Fruit fly (Drosophila melanogaster) whole organism, adult: ENCODE results near the gene mthl2.

Experiments
- CG11617 ChIP-seq: fragments of 200-800 bp; sonication (Bioruptor generic); optimal IDR thresholded peaks from 2 replicates; lab custom pipeline; 2017; ENCODE audit warnings: mild to moderate bottlenecking, missing biosample characterization, missing genetic modification reagents, missing genetic modification characterization
- CG12768 ChIP-seq: fragments of 200-800 bp; sonication (Bioruptor generic); optimal IDR thresholded peaks from 2 replicates; lab custom pipeline; 2017; ENCODE audit warnings: missing biosample characterization, missing genetic modification characterization, mild to moderate bottlenecking, moderate library complexity, missing genetic modification reagents
- CG14711 ChIP-seq: fragments of 200-800 bp; sonication (Bioruptor generic); optimal IDR thresholded peaks from 2 replicates; lab custom pipeline; 2018; ENCODE audit warnings: missing biosample characterization, mild to moderate bottlenecking, missing genetic modification characterization, moderate library complexity
- CG1620 ChIP-seq: fragments of 200-800 bp; sonication (Bioruptor generic); optimal IDR thresholded peaks from 2 replicates; lab custom pipeline; 2016; ENCODE audit warnings: missing biosample characterization, missing genetic modification characterization
- CG33017 ChIP-seq: fragments of 200-800 bp; sonication (Bioruptor generic); optimal IDR thresholded peaks from 2 replicates; lab custom pipeline; 2018; ENCODE audit warnings: missing biosample characterization, mild to moderate bottlenecking, missing genetic modification characterization, moderate library complexity
- CG5204 ChIP-seq: fragments of 200-800 bp; sonication (Bioruptor generic); optimal IDR thresholded peaks from 2 replicates; lab custom pipeline; 2016; ENCODE audit warnings: missing biosample characterization, missing genetic modification characterization
- CG7045 ChIP-seq: fragments of 200-800 bp; sonication (Bioruptor generic); optimal IDR thresholded peaks from 2 replicates; lab custom pipeline; 2017; ENCODE audit warnings: missing biosample characterization, mild to moderate bottlenecking, missing genetic modification characterization
- CG7101 ChIP-seq: fragments of 200-800 bp; sonication (Bioruptor generic); optimal IDR thresholded peaks from 2 replicates; lab custom pipeline; 2018; ENCODE audit warnings: missing biosample characterization, mild to moderate bottlenecking, missing genetic modification characterization, moderate library complexity
- Clk ChIP-seq: fragments of 200-800 bp; sonication (Bioruptor generic); optimal IDR thresholded peaks from 2 replicates; lab custom pipeline; 2017; ENCODE audit warnings: missing biosample characterization, missing genetic modification characterization
- Crg-1 ChIP-seq: fragments of 200-800 bp; sonication (Bioruptor generic); optimal IDR thresholded peaks from 2 replicates; lab custom pipeline; 2016; ENCODE audit warnings: missing biosample characterization, missing genetic modification characterization
- Hr96 ChIP-seq: fragments of 200-800 bp; sonication (Bioruptor generic); optimal IDR thresholded peaks from 2 replicates; lab custom pipeline; 2016; ENCODE audit warnings: missing biosample characterization, missing genetic modification characterization
- Mnt ChIP-seq: fragments of 200-800 bp; sonication (Bioruptor generic); optimal IDR thresholded peaks from 2 replicates; lab custom pipeline; 2016; ENCODE audit warnings: missing biosample characterization, mild to moderate bottlenecking, missing genetic modification characterization
- bab1 ChIP-seq: fragments of 200-800 bp; sonication (Bioruptor generic); optimal IDR thresholded peaks from 3 replicates; lab custom pipeline; 2019; ENCODE audit warnings: missing biosample characterization, mild to moderate bottlenecking, missing genetic modification characterization, moderate library complexity
- cic ChIP-seq: fragments of 200-800 bp; sonication (Bioruptor generic); optimal IDR thresholded peaks from 2 replicates; lab custom pipeline; 2017; ENCODE audit warnings: missing biosample characterization, mild to moderate bottlenecking, missing genetic modification characterization, moderate library complexity
- cnc ChIP-seq, 2 experiments: fragments of >200 bp; optimal IDR thresholded peaks; 2 replicates each; lab custom pipeline; 2017
- kay ChIP-seq: fragments of 200-800 bp; sonication (Bioruptor generic); peaks from one replicate; lab custom pipeline; 2016; ENCODE audit warnings: missing biosample characterization, missing genetic modification characterization, borderline replicate concordance
- ovo ChIP-seq: fragments of 200-800 bp; sonication (Bioruptor generic); optimal IDR thresholded peaks from 2 replicates; lab custom pipeline; 2016; ENCODE audit warnings: missing biosample characterization, missing genetic modification characterization
- pad ChIP-seq: fragments of 200-800 bp; sonication (Bioruptor generic); optimal IDR thresholded peaks from 3 replicates; lab custom pipeline; 2017; ENCODE audit warnings: missing biosample characterization, missing genetic modification characterization, mild to moderate bottlenecking, moderate library complexity, missing genetic modification reagents
- tj ChIP-seq: fragments of 200-800 bp; sonication (Bioruptor generic); optimal IDR thresholded peaks from 3 replicates; lab custom pipeline; 2017; ENCODE audit warnings: missing biosample characterization, mild to moderate bottlenecking, missing genetic modification characterization, moderate library complexity
- toe ChIP-seq: fragments of 200-800 bp; sonication (Bioruptor generic); optimal IDR thresholded peaks from 2 replicates; lab custom pipeline; 2016; ENCODE audit warnings: missing biosample characterization, missing genetic modification characterization

Gene mthl2

dm6 chr3L:5611732-5612250 is 7.2 kb downstream of the mthl2 start:
- TF ChIP-seq CG33017 (tag; lab: Kevin White, UChicago) = peak; percentile 58
- no peak for TF ChIP-seq Clk
- TF ChIP-seq CG1620 (GFP tag; lab: Kevin White, UChicago) = no peak
- TF ChIP-seq tj (GFP tag; lab: Kevin White, UChicago) = no peak
- no peak for TF ChIP-seq pad
- TF ChIP-seq CG7045 (GFP tag; lab: Kevin White, UChicago) = peak; percentile 25
- TF ChIP-seq Hr96 (GFP tag; lab: Kevin White, UChicago) = no peak
- no peak for TF ChIP-seq ovo (GFP tag; lab: Kevin White, UChicago)
- TF ChIP-seq kay (GFP tag; lab: Kevin White, UChicago) = peak; percentile 66
- TF ChIP-seq CG11617 = no peak
- TF ChIP-seq cic (GFP tag; lab: Kevin White, UChicago) = no peak
- peak; percentile 14 for TF ChIP-seq CG7101 (tag; lab: Kevin White, UChicago)
- no peak for TF ChIP-seq CG12768
- peak; percentile 22 for TF ChIP-seq CG14711 (tag; lab: Kevin White, UChicago)
- no peak for TF ChIP-seq bab1 (GFP tag; lab: Kevin White, UChicago)
- no peak for TF ChIP-seq toe (GFP tag; lab: Kevin White, UChicago)
- no peak for TF ChIP-seq Mnt (GFP tag; lab: Kevin White, UChicago)
- TF ChIP-seq CG5204 = no peak
- no peak for TF ChIP-seq Crg-1 (GFP tag; lab: Kevin White, UChicago)
- no peak for TF ChIP-seq cnc (optimal IDR thresholded peaks at IDR 0.05; lab: Kevin White, UChicago)

DNA sequence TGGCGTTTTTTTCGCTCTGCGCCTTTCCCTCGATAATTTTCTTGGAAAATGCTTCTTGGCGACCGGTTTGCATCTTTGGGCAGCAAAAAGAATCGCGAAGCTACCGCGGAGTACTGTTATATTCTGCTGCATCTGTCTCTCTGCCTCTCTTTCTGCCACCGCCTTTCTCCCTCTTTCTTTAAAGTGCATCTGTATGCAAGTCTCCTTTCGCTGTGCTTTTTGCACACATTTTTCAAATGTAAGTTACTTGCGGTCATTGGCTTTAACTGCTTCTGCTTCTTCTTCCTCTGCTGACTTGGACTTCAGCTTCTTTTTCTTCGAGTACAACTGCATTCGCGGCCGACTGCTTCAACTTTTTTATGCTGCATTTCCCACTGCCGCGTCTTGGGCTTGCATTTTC is 11.2 kb downstream of the mthl2 start:
- TF ChIP-seq CG14711 (tag; lab: Kevin White, UChicago) = no peak
- no peak for TF ChIP-seq CG1620 (GFP tag; lab: Kevin White, UChicago)
- no peak for TF ChIP-seq Hr96 (GFP tag; lab: Kevin White, UChicago)
- TF ChIP-seq Crg-1 (GFP tag; lab: Kevin White, UChicago) = no peak
- TF ChIP-seq Mnt (GFP tag; lab: Kevin White, UChicago) = no peak
- no peak for TF ChIP-seq Clk
- no peak for TF ChIP-seq ovo (GFP tag; lab: Kevin White, UChicago)
- TF ChIP-seq bab1 (GFP tag; lab: Kevin White, UChicago) = no peak
- no peak for TF ChIP-seq tj (GFP tag; lab: Kevin White, UChicago)
- TF ChIP-seq CG5204 = no peak
- TF ChIP-seq cnc (optimal IDR thresholded peaks at IDR 0.05; lab: Kevin White, UChicago) = no peak

DNA sequence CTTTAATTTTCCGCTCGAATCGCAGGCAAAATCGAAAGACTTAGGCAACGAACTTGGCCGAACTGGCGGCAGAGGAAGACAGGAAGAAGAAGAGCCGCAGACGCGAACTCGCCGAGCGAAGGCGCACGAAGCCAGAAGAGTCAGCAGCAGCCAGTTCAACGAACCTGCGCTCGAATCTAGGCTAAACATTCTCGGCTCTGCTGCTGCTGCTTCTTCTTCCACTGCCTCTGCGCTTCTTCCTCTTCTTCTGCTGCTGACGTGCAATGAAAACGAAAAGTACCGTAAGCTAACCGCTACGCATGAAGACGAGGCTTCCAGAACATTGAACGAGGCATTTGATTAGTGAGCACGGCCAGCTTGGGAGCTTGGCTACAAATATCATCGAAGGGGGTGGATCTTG is 11.9 kb downstream of the mthl2 start:
- TF ChIP-seq pad (no peak), Hr96 (GFP tag; lab: Kevin White, UChicago) (no peak), CG7045 (GFP tag; lab: Kevin White, UChicago) (no peak), bab1 (GFP tag; lab: Kevin White, UChicago) (no peak), cnc (optimal IDR thresholded peaks at IDR 0.05; lab: Kevin White, UChicago) (no peak), tj (GFP tag; lab: Kevin White, UChicago) (no peak), Mnt (GFP tag; lab: Kevin White, UChicago) (no peak), cic (GFP tag; lab: Kevin White, UChicago) (no peak), CG11617 (no peak), CG7101 (tag; lab: Kevin White, UChicago) (no peak), CG12768 (no peak), CG5204 (no peak), CG1620 (GFP tag; lab: Kevin White, UChicago) (no peak), Crg-1 (GFP tag; lab: Kevin White, UChicago) (no peak), toe (GFP tag; lab: Kevin White, UChicago) (no peak)

- TF ChIP-seq toe (GFP tag; lab: Kevin White, UChicago) (no peak), Mnt (GFP tag; lab: Kevin White, UChicago) (no peak), cic (GFP tag; lab: Kevin White, UChicago) (no peak), bab1 (GFP tag; lab: Kevin White, UChicago) (no peak), Hr96 (GFP tag; lab: Kevin White, UChicago) (no peak), cnc (optimal IDR thresholded peaks at IDR 0.05; lab: Kevin White, UChicago) (no peak), CG33017 (tag; lab: Kevin White, UChicago) (no peak), ovo (GFP tag; lab: Kevin White, UChicago) (no peak), CG5204 (no peak), CG11617 (no peak), pad (no peak), Crg-1 (GFP tag; lab: Kevin White, UChicago) (no peak), kay (GFP tag; lab: Kevin White, UChicago) (no peak), tj (GFP tag; lab: Kevin White, UChicago) (no peak), CG7101 (tag; lab: Kevin White, UChicago) (no peak), Clk (no peak), CG1620 (GFP tag; lab: Kevin White, UChicago) (no peak), CG12768 (no peak)
Measured at dm6 chr3L:5617395-5617794, 12.8 kb downstream of the mthl2 start.

DNA sequence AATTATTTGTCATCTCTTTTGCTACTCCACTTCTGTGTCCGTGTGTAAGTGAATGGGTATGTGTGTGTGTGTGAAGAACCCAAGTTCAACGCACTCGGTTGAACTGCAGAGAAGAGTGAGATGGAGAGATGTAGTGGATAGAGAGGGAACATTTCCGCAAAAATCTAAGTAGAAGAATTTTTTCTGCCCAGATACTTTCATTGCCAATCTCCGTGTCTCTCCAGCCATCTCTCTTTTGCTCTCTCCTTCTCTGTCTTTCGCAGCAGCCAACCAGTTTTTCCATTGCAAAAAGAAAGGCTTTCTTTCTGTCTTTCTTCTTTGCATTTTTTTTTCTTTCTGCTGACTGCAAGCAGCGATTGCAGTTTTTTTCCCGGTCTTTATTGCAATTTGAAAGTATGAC is 14.1 kb downstream of the mthl2 start:
- TF ChIP-seq CG5204 = no peak
- TF ChIP-seq cic (GFP tag; lab: Kevin White, UChicago) = no peak
- no peak for TF ChIP-seq cnc (optimal IDR thresholded peaks at IDR 0.05; lab: Kevin White, UChicago)
- TF ChIP-seq kay (GFP tag; lab: Kevin White, UChicago) = no peak
- no peak for TF ChIP-seq Crg-1 (GFP tag; lab: Kevin White, UChicago)

- TF ChIP-seq kay (GFP tag; lab: Kevin White, UChicago) (no peak), ovo (GFP tag; lab: Kevin White, UChicago) (no peak), Hr96 (GFP tag; lab: Kevin White, UChicago) (no peak), cic (GFP tag; lab: Kevin White, UChicago) (no peak), CG11617 (no peak), CG5204 (no peak), CG7101 (tag; lab: Kevin White, UChicago) (no peak), Crg-1 (GFP tag; lab: Kevin White, UChicago) (no peak), pad (no peak), CG12768 (no peak), cnc (optimal IDR thresholded peaks at IDR 0.05; lab: Kevin White, UChicago) (no peak), bab1 (GFP tag; lab: Kevin White, UChicago) (no peak), CG33017 (tag; lab: Kevin White, UChicago) (no peak)
Measured at dm6 chr3L:5621506-5621905, 16.9 kb downstream of the mthl2 start.
